Worm (Caenorhabditis elegans) whole organism, L4 larva: ENCODE measurements around the gene F46F5.16.

Experiments used
- T26A8.4 ChIP-seq: fragments of 200-800 bp; sonication (Bioruptor generic); IDR thresholded peaks from 2 replicates; pipeline ENCODE4 v1.3.6; 2022; ENCODE audit warnings: missing genetic modification characterization, missing compliant biosample characterization
- Y5F2A.4 ChIP-seq: fragments of 200-800 bp; sonication (Bioruptor generic); optimal IDR thresholded peaks from 2 replicates; lab custom pipeline; 2018; ENCODE audit warnings: mild to moderate bottlenecking, missing genetic modification characterization, missing compliant biosample characterization
- ZK337.2 ChIP-seq: fragments of 200-800 bp; sonication (Bioruptor generic); IDR thresholded peaks from 2 replicates; pipeline ENCODE4 v1.3.6; 2022; ENCODE audit warnings: missing genetic modification reagents, missing genetic modification characterization, missing compliant biosample characterization
- aly-2 ChIP-seq: sonication (generic microtip); optimal IDR thresholded peaks from 2 replicates; lab custom pipeline; 2018; ENCODE audit warnings: missing biosample characterization, missing genetic modification characterization
- ceh-62 ChIP-seq: sonication (generic microtip); optimal IDR thresholded peaks from 2 replicates; lab custom pipeline; 2017; ENCODE audit warnings: missing biosample characterization, missing genetic modification characterization
- ces-1 ChIP-seq: fragments of 150-350 bp; sonication (generic microtip); optimal IDR thresholded peaks from 4 replicates; lab custom pipeline; 2014; ENCODE audit warnings: missing biosample characterization, missing genetic modification reagents, missing genetic modification characterization
- daf-12 ChIP-seq: fragments of 150-350 bp; optimal IDR thresholded peaks from 2 replicates; lab custom pipeline; 2014; ENCODE audit warnings: missing biosample characterization, missing genetic modification reagents, missing genetic modification characterization
- fkh-10 ChIP-seq: fragments of 150-350 bp; optimal IDR thresholded peaks from 2 replicates; lab custom pipeline; 2014; ENCODE audit warnings: missing biosample characterization, missing genetic modification reagents, missing genetic modification characterization
- lin-15B ChIP-seq: fragments of 150-350 bp; sonication (generic microtip); optimal IDR thresholded peaks from 3 replicates; lab custom pipeline; 2014; ENCODE audit warnings: missing biosample characterization, missing genetic modification characterization
- skn-1 ChIP-seq: fragments of 150-350 bp; optimal IDR thresholded peaks from 2 replicates; lab custom pipeline; 2014; ENCODE audit warnings: missing biosample characterization, missing genetic modification characterization
- unc-39 ChIP-seq: sonication (generic microtip); optimal IDR thresholded peaks from 2 replicates; lab custom pipeline; 2017; ENCODE audit warnings: missing biosample characterization, missing genetic modification characterization
- unc-62 ChIP-seq, 3 experiments: fragments of 150-350 bp in 1 of 3; sonication (generic microtip); optimal IDR thresholded peaks in 2 of 3; peaks in 1 of 3; 1 replicate in 1 of 3; 2 replicates in 2 of 3; lab custom pipeline; 2014 to 2017; ENCODE audit warnings: missing biosample characterization in 3 of 3, missing genetic modification characterization in 3 of 3, missing genetic modification reagents in 3 of 3, missing genotype in 1 of 3

ce11 chrII:782903-783302, 4.1 kb upstream of the F46F5.16 start, which contains the start of gene Y39F10A.3:
- no peak for TF ChIP-seq unc-39 (tag; lab: Kevin White, UChicago)
- no peak for TF ChIP-seq lin-15B (tag; lab: Kevin White, UChicago)
- TF ChIP-seq fkh-10 = no peak
- TF ChIP-seq T26A8.4 (GFP tag; lab: Robert Waterston, UW) = no peak
- no peak for TF ChIP-seq ces-1 (GFP tag; lab: Kevin White, UChicago)
- no peak for TF ChIP-seq aly-2 (tag; lab: Kevin White, UChicago)
- no peak for TF ChIP-seq daf-12 (tag; lab: Kevin White, UChicago)
- TF ChIP-seq Y5F2A.4 (GFP tag; lab: Kevin White, UChicago) = no peak
- no peak for TF ChIP-seq ceh-62 (tag; lab: Kevin White, UChicago)
- TF ChIP-seq skn-1 (tag; lab: Kevin White, UChicago) = no peak
- no peak for TF ChIP-seq ZK337.2 (GFP tag; lab: Robert Waterston, UW)
- TF ChIP-seq unc-62 (GFP tag; optimal IDR thresholded peaks at IDR 0.05 in 1 of 2; lab: Kevin White, UChicago) = no peak
- no peak for TF ChIP-seq unc-62 (tag; optimal IDR thresholded peaks at IDR 0.05; lab: Kevin White, UChicago)
